Worm (Caenorhabditis elegans) whole organism, L1 larva: Measurements from ENCODE around the gene C55A6.6.

ENCODE experiments used
- aly-2 ChIP-seq: fragments of 150-350 bp; optimal IDR thresholded peaks from 2 replicates; lab custom pipeline; 2014; ENCODE audit warnings: missing biosample characterization, missing genetic modification characterization
- efl-1 ChIP-seq, 4 experiments: fragments of 150-350 bp; optimal IDR thresholded peaks in 3 of 4; peaks in 1 of 4; 1 replicate in 1 of 4; 2 replicates in 3 of 4; lab custom pipeline; 2014; ENCODE audit warnings: missing biosample characterization in 2 of 4, missing genetic modification characterization in 2 of 4, missing genetic modification reagents in 2 of 4
- efl-3 ChIP-seq: fragments of 200-800 bp; sonication (Bioruptor generic); optimal IDR thresholded peaks from 2 replicates; lab custom pipeline; 2018; ENCODE audit warnings: mild to moderate bottlenecking, missing genetic modification characterization, missing compliant biosample characterization
- elt-3 ChIP-seq, 6 experiments: fragments of 150-350 bp in 1 of 6; sonication (generic microtip); optimal IDR thresholded peaks; 2 replicates each; lab custom pipeline; 2017 to 2018; ENCODE audit warnings: missing biosample characterization in 6 of 6, missing genetic modification characterization in 6 of 6, inconsistent platforms in 1 of 6
- irx-1 ChIP-seq: sonication (generic microtip); optimal IDR thresholded peaks from 2 replicates; lab custom pipeline; 2016; ENCODE audit warnings: missing genetic modification characterization, missing compliant biosample characterization
- mdl-1 ChIP-seq, 2 experiments: fragments of 150-350 bp; optimal IDR thresholded peaks; 2 replicates each; lab custom pipeline; 2014 to 2017; ENCODE audit warnings: missing biosample characterization in 2 of 2, missing genetic modification characterization in 2 of 2, inconsistent platforms in 1 of 2
- nhr-12 ChIP-seq: sonication (generic microtip); optimal IDR thresholded peaks from 2 replicates; lab custom pipeline; 2017; ENCODE audit warnings: missing biosample characterization, missing genetic modification characterization
- snpc-4 ChIP-seq: fragments of 150-350 bp; optimal IDR thresholded peaks from 2 replicates; lab custom pipeline; 2014; ENCODE audit warnings: missing biosample characterization, missing genetic modification characterization
- snu-23 ChIP-seq: sonication (generic microtip); optimal IDR thresholded peaks from 2 replicates; lab custom pipeline; 2016; ENCODE audit warnings: missing genetic modification characterization, missing compliant biosample characterization
- sox-4 ChIP-seq: sonication (generic microtip); optimal IDR thresholded peaks from 2 replicates; lab custom pipeline; 2016; ENCODE audit warnings: missing genetic modification characterization, missing compliant biosample characterization
- unc-130 ChIP-seq: fragments of 150-350 bp; optimal IDR thresholded peaks from 2 replicates; lab custom pipeline; 2017; ENCODE audit warnings: missing biosample characterization, missing genetic modification characterization, inconsistent platforms

DNA sequence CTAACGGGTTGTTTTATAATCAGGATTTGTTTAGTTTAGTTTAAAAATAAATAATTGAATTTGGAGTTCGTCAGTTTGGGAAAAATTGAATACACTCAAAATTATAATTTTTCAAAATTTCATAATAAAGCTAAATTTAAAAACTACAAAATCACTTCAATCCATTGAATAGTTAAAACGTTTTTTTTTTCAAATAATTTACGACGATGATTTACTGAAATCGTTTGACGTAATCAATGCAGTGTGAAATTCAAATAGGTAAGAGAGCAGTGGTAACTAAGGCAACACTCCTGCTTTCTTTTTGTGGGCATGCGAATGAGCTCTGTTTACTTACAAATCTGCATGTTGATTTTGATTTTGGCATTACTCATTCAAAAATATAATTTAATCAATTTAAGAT is 30.7 kb upstream of the C55A6.6 start, which contains the start of gene F38B7.10:
- TF ChIP-seq unc-130: no peak
- TF ChIP-seq aly-2 (tag; lab: Kevin White, UChicago): no peak
- no peak for TF ChIP-seq mdl-1 (tag; optimal IDR thresholded peaks at IDR 0.05; lab: Kevin White, UChicago)
- TF ChIP-seq efl-3: no peak
- no peak for TF ChIP-seq efl-1 (optimal IDR thresholded peaks at IDR 0.05; lab: Kevin White, UChicago)
- TF ChIP-seq efl-1 (GFP tag; optimal IDR thresholded peaks at IDR 0.05 in 1 of 2; lab: Kevin White, UChicago): no peak
- TF ChIP-seq snu-23 (GFP tag; lab: Kevin White, UChicago): no peak
- TF ChIP-seq nhr-12 (tag; lab: Kevin White, UChicago): no peak
- no peak for TF ChIP-seq sox-4 (tag; lab: Kevin White, UChicago)
- no peak for TF ChIP-seq elt-3 (tag; optimal IDR thresholded peaks at IDR 0.05; lab: Kevin White, UChicago)
- TF ChIP-seq irx-1 (tag; lab: Kevin White, UChicago): no peak
- TF ChIP-seq snpc-4 (tag; lab: Kevin White, UChicago): no peak
